Worm (Caenorhabditis elegans) whole organism, L3 larva: ENCODE measurements around the gene F01F1.2.

Experiments used
- R02D3.7 ChIP-seq: fragments of 150-350 bp; optimal IDR thresholded peaks from 2 replicates; lab custom pipeline; 2014; ENCODE audit warnings: missing biosample characterization, missing genetic modification characterization
- ZK546.5 ChIP-seq: sonication (generic microtip); optimal IDR thresholded peaks from 2 replicates; lab custom pipeline; 2017; ENCODE audit warnings: missing biosample characterization, missing genetic modification characterization
- aly-2 ChIP-seq: fragments of 150-350 bp; optimal IDR thresholded peaks from 2 replicates; lab custom pipeline; 2014; ENCODE audit warnings: missing biosample characterization, missing genetic modification characterization
- ama-1 ChIP-seq: fragments of 150-350 bp; optimal IDR thresholded peaks from 2 replicates; lab custom pipeline; 2018
- ceh-16 ChIP-seq: sonication (generic microtip); optimal IDR thresholded peaks from 2 replicates; lab custom pipeline; 2017; ENCODE audit warnings: missing biosample characterization, missing genetic modification characterization
- ceh-28 ChIP-seq: fragments of 150-350 bp; optimal IDR thresholded peaks from 2 replicates; lab custom pipeline; 2014; ENCODE audit warnings: missing biosample characterization, missing genetic modification reagents, missing genetic modification characterization
- ceh-82 ChIP-seq: fragments of 150-350 bp; optimal IDR thresholded peaks from 2 replicates; lab custom pipeline; 2014; ENCODE audit warnings: missing biosample characterization, missing genetic modification characterization
- ceh-9 ChIP-seq: sonication (generic microtip); optimal IDR thresholded peaks from 2 replicates; lab custom pipeline; 2018; ENCODE audit warnings: missing biosample characterization, missing genetic modification characterization
- daf-12 ChIP-seq: fragments of 150-350 bp; optimal IDR thresholded peaks from 2 replicates; lab custom pipeline; 2014; ENCODE audit warnings: missing biosample characterization, missing genetic modification reagents, missing genetic modification characterization
- egl-27 ChIP-seq: sonication (generic microtip); optimal IDR thresholded peaks from 4 replicates; lab custom pipeline; 2017; ENCODE audit warnings: missing biosample characterization, missing genetic modification reagents, missing genetic modification characterization
- egl-5 ChIP-seq: fragments of 150-350 bp; optimal IDR thresholded peaks from 2 replicates; lab custom pipeline; 2017; ENCODE audit warnings: missing biosample characterization, missing genetic modification reagents, missing genetic modification characterization, inconsistent platforms
- elt-1 ChIP-seq: fragments of 150-350 bp; optimal IDR thresholded peaks from 2 replicates; lab custom pipeline; 2014; ENCODE audit warnings: missing biosample characterization, missing genetic modification characterization
- elt-2 ChIP-seq: sonication (generic microtip); optimal IDR thresholded peaks from 2 replicates; lab custom pipeline; 2016; ENCODE audit warnings: missing genetic modification reagents, mild to moderate bottlenecking, missing genetic modification characterization, missing compliant biosample characterization
- elt-3 ChIP-seq, 3 experiments: fragments of 150-350 bp in 1 of 3; sonication (generic microtip) in 2 of 3; optimal IDR thresholded peaks; 2 replicates in 2 of 3; 4 replicates in 1 of 3; lab custom pipeline; 2014 to 2017; ENCODE audit warnings: missing biosample characterization in 3 of 3, missing genetic modification characterization in 3 of 3
- eor-1 ChIP-seq, 2 experiments: fragments of 150-350 bp; optimal IDR thresholded peaks; 2 replicates each; lab custom pipeline; 2014 to 2018; ENCODE audit warnings: missing biosample characterization in 2 of 2, missing genetic modification characterization in 2 of 2
- fkh-10 ChIP-seq: sonication (generic microtip); optimal IDR thresholded peaks from 2 replicates; lab custom pipeline; 2017; ENCODE audit warnings: missing biosample characterization, missing genetic modification reagents, missing genetic modification characterization
- fkh-2 ChIP-seq: fragments of 150-350 bp; optimal IDR thresholded peaks from 2 replicates; lab custom pipeline; 2014; ENCODE audit warnings: missing biosample characterization, missing genetic modification reagents, missing genetic modification characterization
- fos-1 ChIP-seq: fragments of 150-350 bp; optimal IDR thresholded peaks from 2 replicates; lab custom pipeline; 2014; ENCODE audit warnings: missing biosample characterization, missing genetic modification characterization
- hmg-11 ChIP-seq: sonication (generic microtip); optimal IDR thresholded peaks from 2 replicates; lab custom pipeline; 2016; ENCODE audit warnings: missing genetic modification characterization, missing compliant biosample characterization
- jun-1 ChIP-seq: fragments of 150-350 bp; optimal IDR thresholded peaks from 2 replicates; lab custom pipeline; 2014; ENCODE audit warnings: missing biosample characterization, missing genetic modification reagents, missing genetic modification characterization
- lin-15B ChIP-seq: fragments of 150-350 bp; optimal IDR thresholded peaks from 2 replicates; lab custom pipeline; 2014; ENCODE audit warnings: missing biosample characterization, missing genetic modification characterization
- lin-39 ChIP-seq: fragments of 150-350 bp; optimal IDR thresholded peaks from 2 replicates; lab custom pipeline; 2018; ENCODE audit warnings: missing biosample characterization, missing genetic modification reagents, missing genetic modification characterization
- lsy-12 ChIP-seq: sonication (generic microtip); optimal IDR thresholded peaks from 2 replicates; lab custom pipeline; 2016; ENCODE audit warnings: mild to moderate bottlenecking, missing genetic modification characterization, missing compliant biosample characterization
- mdl-1 ChIP-seq: fragments of 150-350 bp; optimal IDR thresholded peaks from 2 replicates; lab custom pipeline; 2014; ENCODE audit warnings: missing biosample characterization, missing genetic modification characterization
- mml-1 ChIP-seq: fragments of 150-350 bp; sonication (generic microtip); optimal IDR thresholded peaks from 3 replicates; lab custom pipeline; 2014; ENCODE audit warnings: missing biosample characterization, missing genetic modification characterization
- nfya-1 ChIP-seq: sonication (generic microtip); optimal IDR thresholded peaks from 2 replicates; lab custom pipeline; 2017; ENCODE audit warnings: missing genetic modification characterization, mild to moderate bottlenecking, missing compliant biosample characterization, antibody characterized with exemption, moderate library complexity; ENCODE audit not compliant: insufficient read depth
- nhr-11 ChIP-seq: fragments of 150-350 bp; optimal IDR thresholded peaks from 2 replicates; lab custom pipeline; 2014; ENCODE audit warnings: missing biosample characterization, missing genetic modification characterization
- nhr-12 ChIP-seq: fragments of 150-350 bp; optimal IDR thresholded peaks from 2 replicates; lab custom pipeline; 2014; ENCODE audit warnings: missing biosample characterization, missing genetic modification characterization
- nhr-23 ChIP-seq: fragments of 150-350 bp; optimal IDR thresholded peaks from 2 replicates; lab custom pipeline; 2014; ENCODE audit warnings: missing biosample characterization, missing genetic modification reagents, missing genetic modification characterization
- nhr-237 ChIP-seq: fragments of 150-350 bp; optimal IDR thresholded peaks from 2 replicates; lab custom pipeline; 2014; ENCODE audit warnings: missing biosample characterization, missing genetic modification characterization
- nhr-25 ChIP-seq: sonication (generic microtip); optimal IDR thresholded peaks from 2 replicates; lab custom pipeline; 2017; ENCODE audit warnings: missing biosample characterization, missing genetic modification characterization
- nhr-28 ChIP-seq: fragments of 150-350 bp; optimal IDR thresholded peaks from 2 replicates; lab custom pipeline; 2014; ENCODE audit warnings: missing biosample characterization, missing genetic modification characterization
- nhr-43 ChIP-seq: sonication (generic microtip); optimal IDR thresholded peaks from 2 replicates; lab custom pipeline; 2016; ENCODE audit warnings: mild to moderate bottlenecking, missing genetic modification characterization, missing compliant biosample characterization; ENCODE audit not compliant: poor library complexity, severe bottlenecking
- nhr-67 ChIP-seq: fragments of 150-350 bp; optimal IDR thresholded peaks from 2 replicates; lab custom pipeline; 2014; ENCODE audit warnings: missing biosample characterization, missing genetic modification characterization
- nhr-76 ChIP-seq: fragments of 150-350 bp; sonication (generic microtip); optimal IDR thresholded peaks from 5 replicates; lab custom pipeline; 2014; ENCODE audit warnings: missing biosample characterization, missing genetic modification characterization
- nhr-77 ChIP-seq: fragments of 150-350 bp; optimal IDR thresholded peaks from 2 replicates; lab custom pipeline; 2014; ENCODE audit warnings: missing biosample characterization, missing genetic modification characterization
- pha-4 ChIP-seq: fragments of 150-350 bp; optimal IDR thresholded peaks from 2 replicates; lab custom pipeline; 2014; ENCODE audit warnings: missing biosample characterization, missing genetic modification reagents, missing genetic modification characterization
- pqm-1 ChIP-seq: fragments of 150-350 bp; optimal IDR thresholded peaks from 2 replicates; lab custom pipeline; 2017; ENCODE audit warnings: missing biosample characterization, missing genetic modification characterization, inconsistent platforms
- sea-2 ChIP-seq: fragments of 150-350 bp; sonication (generic microtip); optimal IDR thresholded peaks from 4 replicates; lab custom pipeline; 2014; ENCODE audit warnings: missing biosample characterization, missing genetic modification reagents, missing genetic modification characterization
- skn-1 ChIP-seq: fragments of 150-350 bp; optimal IDR thresholded peaks from 2 replicates; lab custom pipeline; 2014; ENCODE audit warnings: missing biosample characterization, missing genetic modification characterization
- snpc-4 ChIP-seq: fragments of 150-350 bp; optimal IDR thresholded peaks from 2 replicates; lab custom pipeline; 2014; ENCODE audit warnings: missing biosample characterization, missing genetic modification characterization
- tbx-2 ChIP-seq: sonication (generic microtip); optimal IDR thresholded peaks from 2 replicates; lab custom pipeline; 2016; ENCODE audit warnings: mild to moderate bottlenecking, missing genetic modification characterization, missing compliant biosample characterization
- unc-39 ChIP-seq: sonication (generic microtip); optimal IDR thresholded peaks from 4 replicates; lab custom pipeline; 2017; ENCODE audit warnings: missing biosample characterization, missing genetic modification characterization
- unc-62 ChIP-seq: fragments of 150-350 bp; sonication (generic microtip); optimal IDR thresholded peaks from 4 replicates; lab custom pipeline; 2014; ENCODE audit warnings: missing biosample characterization, missing genetic modification reagents, missing genetic modification characterization
- zag-1 ChIP-seq: fragments of 150-350 bp; optimal IDR thresholded peaks from 2 replicates; lab custom pipeline; 2014; ENCODE audit warnings: missing biosample characterization, missing genetic modification characterization
- ztf-11 ChIP-seq: fragments of 150-350 bp; optimal IDR thresholded peaks from 2 replicates; lab custom pipeline; 2014; ENCODE audit warnings: missing biosample characterization, missing genetic modification characterization
- ztf-4 ChIP-seq: fragments of 150-350 bp; optimal IDR thresholded peaks from 2 replicates; lab custom pipeline; 2014; ENCODE audit warnings: missing biosample characterization, missing genetic modification characterization

The F01F1.2 gene

ce11 chrIII:5845483-5845882 lies 32.9 kb upstream of the F01F1.2 start:
- peak; percentile 15 for TF ChIP-seq elt-1 (tag; lab: Kevin White, UChicago)
- no peak for TF ChIP-seq jun-1 (tag; lab: Kevin White, UChicago)
- no peak for TF ChIP-seq ceh-9
- peak; percentile 76 for TF ChIP-seq hmg-11 (tag; lab: Kevin White, UChicago)
- TF ChIP-seq ZK546.5 (tag; lab: Kevin White, UChicago) = no peak
- TF ChIP-seq lsy-12 (tag; lab: Kevin White, UChicago) = no peak
- no peak for TF ChIP-seq pha-4 (tag; lab: Kevin White, UChicago)
- TF ChIP-seq tbx-2 (tag; lab: Kevin White, UChicago) = no peak
- TF ChIP-seq egl-27 (tag; lab: Kevin White, UChicago) = no peak
- TF ChIP-seq nhr-12 = no peak
- no peak for TF ChIP-seq egl-5 (tag; lab: Kevin White, UChicago)
- TF ChIP-seq nhr-25 (tag; lab: Kevin White, UChicago) = no peak
- TF ChIP-seq elt-2 (tag; lab: Kevin White, UChicago) = no peak
- TF ChIP-seq skn-1 (tag; lab: Kevin White, UChicago) = peak; percentile 12
- peak; percentile 74 for TF ChIP-seq lin-39 (tag; lab: Kevin White, UChicago)
- TF ChIP-seq unc-62 (GFP tag; lab: Kevin White, UChicago) = peak; percentile 35
- no peak for TF ChIP-seq mml-1 (tag; lab: Kevin White, UChicago)
- TF ChIP-seq elt-3 (tag; optimal IDR thresholded peaks at IDR 0.05; lab: Kevin White, UChicago) = no peak
- no peak for TF ChIP-seq aly-2 (tag; lab: Kevin White, UChicago)
- no peak for TF ChIP-seq nhr-77
- TF ChIP-seq fkh-2 = no peak
- peak; percentile 2 for TF ChIP-seq snpc-4 (tag; lab: Kevin White, UChicago)
- peak; percentile 85 for TF ChIP-seq mdl-1 (tag; lab: Kevin White, UChicago)
- no peak for TF ChIP-seq ceh-16
- TF ChIP-seq R02D3.7 (tag; lab: Kevin White, UChicago) = no peak
- TF ChIP-seq ceh-28 (tag; lab: Kevin White, UChicago) = no peak
- peak; percentile 4 for TF ChIP-seq lin-15B (tag; lab: Kevin White, UChicago)
- TF ChIP-seq unc-39 (tag; lab: Kevin White, UChicago) = no peak
- TF ChIP-seq fkh-10 (GFP tag; lab: Kevin White, UChicago) = peak; percentile 88
- TF ChIP-seq nhr-43 (tag; lab: Kevin White, UChicago) = no peak
- peak; percentile 85 for TF ChIP-seq nfya-1
- TF ChIP-seq eor-1 (tag; optimal IDR thresholded peaks at IDR 0.05; lab: Kevin White, UChicago) = no peak
- TF ChIP-seq nhr-76 (tag; lab: Kevin White, UChicago) = no peak
- TF ChIP-seq ceh-82 (tag; lab: Kevin White, UChicago) = no peak
- TF ChIP-seq pqm-1 = no peak
- TF ChIP-seq ztf-11 (tag; lab: Kevin White, UChicago) = no peak
- TF ChIP-seq nhr-11 (tag; lab: Kevin White, UChicago) = peak; percentile 56
- TF ChIP-seq nhr-237 (tag; lab: Kevin White, UChicago) = no peak
- TF ChIP-seq ama-1 (lab: Kevin White, UChicago) = no peak
- TF ChIP-seq zag-1 = peak; percentile 61
- TF ChIP-seq nhr-28 = no peak
- no peak for TF ChIP-seq fos-1 (tag; lab: Kevin White, UChicago)
- TF ChIP-seq nhr-67 (tag; lab: Kevin White, UChicago) = no peak
- TF ChIP-seq sea-2 (GFP tag; lab: Kevin White, UChicago) = no peak
- TF ChIP-seq nhr-23 (tag; lab: Kevin White, UChicago) = no peak
- TF ChIP-seq ztf-4 (tag; lab: Kevin White, UChicago) = no peak
- no peak for TF ChIP-seq daf-12 (tag; lab: Kevin White, UChicago)
